Worm (Caenorhabditis elegans) whole organism, L3 larva: ENCODE data around the gene Y68A4A.10.

Source experiments
- ZK546.5 ChIP-seq: sonication (generic microtip); optimal IDR thresholded peaks from 2 replicates; lab custom pipeline; 2017; ENCODE audit warnings: missing biosample characterization, missing genetic modification characterization
- aly-2 ChIP-seq: fragments of 150-350 bp; optimal IDR thresholded peaks from 2 replicates; lab custom pipeline; 2014; ENCODE audit warnings: missing biosample characterization, missing genetic modification characterization
- ceh-16 ChIP-seq: sonication (generic microtip); optimal IDR thresholded peaks from 2 replicates; lab custom pipeline; 2017; ENCODE audit warnings: missing biosample characterization, missing genetic modification characterization
- ceh-28 ChIP-seq: fragments of 150-350 bp; optimal IDR thresholded peaks from 2 replicates; lab custom pipeline; 2014; ENCODE audit warnings: missing biosample characterization, missing genetic modification reagents, missing genetic modification characterization
- ceh-82 ChIP-seq: fragments of 150-350 bp; optimal IDR thresholded peaks from 2 replicates; lab custom pipeline; 2014; ENCODE audit warnings: missing biosample characterization, missing genetic modification characterization
- ceh-9 ChIP-seq: sonication (generic microtip); optimal IDR thresholded peaks from 2 replicates; lab custom pipeline; 2018; ENCODE audit warnings: missing biosample characterization, missing genetic modification characterization
- daf-12 ChIP-seq: fragments of 150-350 bp; optimal IDR thresholded peaks from 2 replicates; lab custom pipeline; 2014; ENCODE audit warnings: missing biosample characterization, missing genetic modification reagents, missing genetic modification characterization
- egl-27 ChIP-seq: sonication (generic microtip); optimal IDR thresholded peaks from 4 replicates; lab custom pipeline; 2017; ENCODE audit warnings: missing biosample characterization, missing genetic modification reagents, missing genetic modification characterization
- egl-5 ChIP-seq: fragments of 150-350 bp; optimal IDR thresholded peaks from 2 replicates; lab custom pipeline; 2017; ENCODE audit warnings: missing biosample characterization, missing genetic modification reagents, missing genetic modification characterization, inconsistent platforms
- elt-2 ChIP-seq: sonication (generic microtip); optimal IDR thresholded peaks from 2 replicates; lab custom pipeline; 2016; ENCODE audit warnings: missing genetic modification reagents, mild to moderate bottlenecking, missing genetic modification characterization, missing compliant biosample characterization
- elt-3 ChIP-seq, 3 experiments: fragments of 150-350 bp in 1 of 3; sonication (generic microtip) in 2 of 3; optimal IDR thresholded peaks; 2 replicates in 2 of 3; 4 replicates in 1 of 3; lab custom pipeline; 2014 to 2017; ENCODE audit warnings: missing biosample characterization in 3 of 3, missing genetic modification characterization in 3 of 3
- eor-1 ChIP-seq, 2 experiments: fragments of 150-350 bp; optimal IDR thresholded peaks; 2 replicates each; lab custom pipeline; 2014 to 2018; ENCODE audit warnings: missing biosample characterization in 2 of 2, missing genetic modification characterization in 2 of 2
- fkh-10 ChIP-seq: sonication (generic microtip); optimal IDR thresholded peaks from 2 replicates; lab custom pipeline; 2017; ENCODE audit warnings: missing biosample characterization, missing genetic modification reagents, missing genetic modification characterization
- fos-1 ChIP-seq: fragments of 150-350 bp; optimal IDR thresholded peaks from 2 replicates; lab custom pipeline; 2014; ENCODE audit warnings: missing biosample characterization, missing genetic modification characterization
- hmg-11 ChIP-seq: sonication (generic microtip); optimal IDR thresholded peaks from 2 replicates; lab custom pipeline; 2016; ENCODE audit warnings: missing genetic modification characterization, missing compliant biosample characterization
- jun-1 ChIP-seq: fragments of 150-350 bp; optimal IDR thresholded peaks from 2 replicates; lab custom pipeline; 2014; ENCODE audit warnings: missing biosample characterization, missing genetic modification reagents, missing genetic modification characterization
- lin-39 ChIP-seq: fragments of 150-350 bp; optimal IDR thresholded peaks from 2 replicates; lab custom pipeline; 2018; ENCODE audit warnings: missing biosample characterization, missing genetic modification reagents, missing genetic modification characterization
- lsy-12 ChIP-seq: sonication (generic microtip); optimal IDR thresholded peaks from 2 replicates; lab custom pipeline; 2016; ENCODE audit warnings: mild to moderate bottlenecking, missing genetic modification characterization, missing compliant biosample characterization
- mdl-1 ChIP-seq: fragments of 150-350 bp; optimal IDR thresholded peaks from 2 replicates; lab custom pipeline; 2014; ENCODE audit warnings: missing biosample characterization, missing genetic modification characterization
- nfya-1 ChIP-seq: sonication (generic microtip); optimal IDR thresholded peaks from 2 replicates; lab custom pipeline; 2017; ENCODE audit warnings: missing genetic modification characterization, mild to moderate bottlenecking, missing compliant biosample characterization, antibody characterized with exemption, moderate library complexity; ENCODE audit not compliant: insufficient read depth
- nhr-11 ChIP-seq: fragments of 150-350 bp; optimal IDR thresholded peaks from 2 replicates; lab custom pipeline; 2014; ENCODE audit warnings: missing biosample characterization, missing genetic modification characterization
- nhr-12 ChIP-seq: fragments of 150-350 bp; optimal IDR thresholded peaks from 2 replicates; lab custom pipeline; 2014; ENCODE audit warnings: missing biosample characterization, missing genetic modification characterization
- nhr-23 ChIP-seq: fragments of 150-350 bp; optimal IDR thresholded peaks from 2 replicates; lab custom pipeline; 2014; ENCODE audit warnings: missing biosample characterization, missing genetic modification reagents, missing genetic modification characterization
- nhr-237 ChIP-seq: fragments of 150-350 bp; optimal IDR thresholded peaks from 2 replicates; lab custom pipeline; 2014; ENCODE audit warnings: missing biosample characterization, missing genetic modification characterization
- nhr-25 ChIP-seq: sonication (generic microtip); optimal IDR thresholded peaks from 2 replicates; lab custom pipeline; 2017; ENCODE audit warnings: missing biosample characterization, missing genetic modification characterization
- nhr-28 ChIP-seq: fragments of 150-350 bp; optimal IDR thresholded peaks from 2 replicates; lab custom pipeline; 2014; ENCODE audit warnings: missing biosample characterization, missing genetic modification characterization
- nhr-77 ChIP-seq: fragments of 150-350 bp; optimal IDR thresholded peaks from 2 replicates; lab custom pipeline; 2014; ENCODE audit warnings: missing biosample characterization, missing genetic modification characterization
- pqm-1 ChIP-seq: fragments of 150-350 bp; optimal IDR thresholded peaks from 2 replicates; lab custom pipeline; 2017; ENCODE audit warnings: missing biosample characterization, missing genetic modification characterization, inconsistent platforms
- sea-2 ChIP-seq: fragments of 150-350 bp; sonication (generic microtip); optimal IDR thresholded peaks from 4 replicates; lab custom pipeline; 2014; ENCODE audit warnings: missing biosample characterization, missing genetic modification reagents, missing genetic modification characterization
- skn-1 ChIP-seq: fragments of 150-350 bp; optimal IDR thresholded peaks from 2 replicates; lab custom pipeline; 2014; ENCODE audit warnings: missing biosample characterization, missing genetic modification characterization
- tbx-2 ChIP-seq: sonication (generic microtip); optimal IDR thresholded peaks from 2 replicates; lab custom pipeline; 2016; ENCODE audit warnings: mild to moderate bottlenecking, missing genetic modification characterization, missing compliant biosample characterization
- unc-39 ChIP-seq: sonication (generic microtip); optimal IDR thresholded peaks from 4 replicates; lab custom pipeline; 2017; ENCODE audit warnings: missing biosample characterization, missing genetic modification characterization
- unc-62 ChIP-seq: fragments of 150-350 bp; sonication (generic microtip); optimal IDR thresholded peaks from 4 replicates; lab custom pipeline; 2014; ENCODE audit warnings: missing biosample characterization, missing genetic modification reagents, missing genetic modification characterization
- ztf-11 ChIP-seq: fragments of 150-350 bp; optimal IDR thresholded peaks from 2 replicates; lab custom pipeline; 2014; ENCODE audit warnings: missing biosample characterization, missing genetic modification characterization

Gene Y68A4A.10

DNA sequence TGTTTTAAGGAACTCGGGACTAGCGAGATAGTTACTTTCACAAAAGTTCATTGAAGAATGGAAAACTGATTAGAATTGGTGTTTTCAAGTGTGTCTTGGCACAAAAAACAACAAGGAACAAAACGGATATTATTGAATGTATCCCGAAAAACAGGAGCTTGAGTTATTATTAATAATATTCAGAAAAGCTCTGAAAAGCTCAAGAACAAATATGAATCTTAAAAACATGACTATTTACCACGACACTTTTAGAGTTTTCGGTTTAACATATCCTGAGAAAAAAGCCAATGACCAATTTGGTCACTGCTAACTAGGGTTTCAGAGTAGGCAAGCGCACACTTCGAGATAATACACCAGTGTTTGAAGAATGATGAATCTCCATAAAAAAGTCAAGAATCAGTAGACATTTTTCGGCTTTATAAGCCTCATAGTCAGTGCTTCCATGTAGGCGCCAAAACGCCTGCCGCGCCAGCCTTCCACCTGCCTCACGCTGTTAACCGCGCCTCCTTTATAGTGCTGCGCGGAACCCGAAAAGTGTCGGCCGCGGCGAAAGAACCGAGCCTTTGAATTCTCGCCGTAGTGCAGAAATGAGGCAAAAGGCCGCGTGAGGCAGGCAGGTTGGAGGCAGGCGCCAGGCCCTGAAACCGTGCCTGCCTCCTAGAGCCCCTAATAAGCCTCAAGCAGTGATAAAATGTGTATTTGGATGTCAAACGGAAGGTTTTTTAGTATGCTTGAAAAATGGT, 10.2 kb downstream of the Y68A4A.10 start, which contains the start of gene srh-236:
Gene srh-236 (minus strand): TSS at position 51 of the 743 bp plus-strand sequence.
- TF ChIP-seq ceh-28 = no peak
- TF ChIP-seq fkh-10 (GFP tag; lab: Kevin White, UChicago) = no peak
- TF ChIP-seq nhr-77 (tag; lab: Kevin White, UChicago) = no peak
- TF ChIP-seq egl-27 (tag; lab: Kevin White, UChicago) = no peak
- no peak for TF ChIP-seq unc-62

DNA sequence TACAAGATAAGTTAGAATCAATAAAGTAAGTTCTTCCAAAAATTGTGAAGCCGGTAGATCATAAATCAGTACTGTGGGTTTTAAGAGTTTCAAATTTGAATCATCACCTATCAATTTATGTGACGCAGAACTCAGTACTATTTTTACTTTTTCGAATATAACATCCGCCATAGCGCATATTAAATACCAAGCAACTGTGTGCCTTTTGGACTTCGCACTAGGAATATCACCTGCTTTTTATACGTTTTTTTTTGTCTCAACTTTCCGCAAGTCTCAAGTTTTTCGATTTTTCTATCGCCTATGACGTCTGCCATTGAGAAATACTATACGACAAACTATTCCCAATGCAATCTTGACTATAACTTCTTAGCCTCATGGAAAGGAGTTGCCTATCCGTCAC, 10.8 kb downstream of the Y68A4A.10 start, which contains the start of gene srh-113:
Gene srh-113 (plus strand): TSS at position 301 of the 400 bp plus-strand sequence.
- TF ChIP-seq ztf-11 (no peak), pqm-1 (no peak), eor-1 (tag; optimal IDR thresholded peaks at IDR 0.05; lab: Kevin White, UChicago) (no peak), daf-12 (tag; lab: Kevin White, UChicago) (no peak), jun-1 (no peak), egl-27 (tag; lab: Kevin White, UChicago) (no peak), ceh-16 (tag; lab: Kevin White, UChicago) (no peak), nhr-12 (tag; lab: Kevin White, UChicago) (no peak), fos-1 (tag; lab: Kevin White, UChicago) (no peak), elt-2 (tag; lab: Kevin White, UChicago) (no peak)

DNA sequence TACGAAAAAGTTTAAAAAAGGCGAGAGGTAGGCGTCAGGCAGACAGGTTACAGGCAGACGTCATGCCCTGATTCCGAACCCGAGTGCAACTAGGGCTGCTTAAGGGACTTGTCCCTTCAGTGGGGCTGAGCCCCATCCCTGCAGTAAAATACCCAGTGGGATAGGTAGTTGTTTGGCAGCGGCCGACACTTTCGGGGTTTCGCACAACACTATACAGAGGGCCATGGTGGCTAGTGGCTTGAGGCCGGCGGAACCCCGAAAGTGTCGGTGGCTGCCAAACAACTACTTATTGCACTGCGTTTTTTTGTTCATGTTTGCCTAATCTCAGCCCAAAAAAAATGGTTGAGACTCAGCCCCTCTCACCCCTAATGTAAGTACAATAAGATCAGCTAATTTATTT, 13.7 kb downstream of the Y68A4A.10 start:
- TF ChIP-seq eor-1 (tag; optimal IDR thresholded peaks at IDR 0.05; lab: Kevin White, UChicago) = no peak
- TF ChIP-seq ceh-9 (tag; lab: Kevin White, UChicago) = no peak
- no peak for TF ChIP-seq fos-1 (tag; lab: Kevin White, UChicago)
- TF ChIP-seq nhr-28 (tag; lab: Kevin White, UChicago) = no peak
- no peak for TF ChIP-seq nfya-1
- no peak for TF ChIP-seq pqm-1
- TF ChIP-seq jun-1 = no peak
- no peak for TF ChIP-seq unc-62
- TF ChIP-seq egl-5 (tag; lab: Kevin White, UChicago) = no peak
- TF ChIP-seq mdl-1 = no peak
- TF ChIP-seq nhr-237 (tag; lab: Kevin White, UChicago) = no peak
- TF ChIP-seq hmg-11 (tag; lab: Kevin White, UChicago) = no peak
- no peak for TF ChIP-seq unc-39 (tag; lab: Kevin White, UChicago)
- TF ChIP-seq lin-39 = no peak
- TF ChIP-seq skn-1 (tag; lab: Kevin White, UChicago) = no peak
- no peak for TF ChIP-seq ceh-82
- TF ChIP-seq tbx-2 (tag; lab: Kevin White, UChicago) = no peak

DNA sequence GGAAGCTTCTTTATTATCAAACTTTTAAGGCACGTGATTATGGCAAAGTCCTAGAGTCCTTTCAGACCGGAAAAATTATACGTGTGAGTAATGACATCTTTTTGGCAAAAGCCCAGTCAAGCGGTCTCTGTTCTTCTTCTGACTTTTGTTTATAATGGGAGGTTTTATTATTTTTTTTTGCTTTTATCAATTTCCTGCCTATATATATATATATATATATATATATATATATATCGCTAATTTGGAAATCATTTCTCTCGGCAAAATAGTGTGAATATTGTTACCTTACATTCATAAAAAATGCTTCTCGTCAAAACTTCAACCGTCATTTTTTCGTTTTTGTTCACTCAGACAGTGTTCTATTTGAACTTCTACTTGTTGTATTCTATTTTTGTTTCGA, 15.7 kb downstream of the Y68A4A.10 start, which contains the start of gene srbc-62:
Gene srbc-62 (plus strand): TSS at position 301 of the 400 bp plus-strand sequence.
- no peak for TF ChIP-seq aly-2 (tag; lab: Kevin White, UChicago)
- TF ChIP-seq elt-3 (tag; optimal IDR thresholded peaks at IDR 0.05; lab: Kevin White, UChicago) = no peak
- no peak for TF ChIP-seq tbx-2 (tag; lab: Kevin White, UChicago)
- no peak for TF ChIP-seq nhr-23 (tag; lab: Kevin White, UChicago)
- TF ChIP-seq egl-5 (tag; lab: Kevin White, UChicago) = no peak
- no peak for TF ChIP-seq nhr-11
- no peak for TF ChIP-seq hmg-11 (tag; lab: Kevin White, UChicago)
- no peak for TF ChIP-seq nhr-25
- no peak for TF ChIP-seq ZK546.5
- TF ChIP-seq unc-62 = no peak
- TF ChIP-seq fos-1 (tag; lab: Kevin White, UChicago) = no peak
- TF ChIP-seq, all 47 proteins: peak for 0

DNA sequence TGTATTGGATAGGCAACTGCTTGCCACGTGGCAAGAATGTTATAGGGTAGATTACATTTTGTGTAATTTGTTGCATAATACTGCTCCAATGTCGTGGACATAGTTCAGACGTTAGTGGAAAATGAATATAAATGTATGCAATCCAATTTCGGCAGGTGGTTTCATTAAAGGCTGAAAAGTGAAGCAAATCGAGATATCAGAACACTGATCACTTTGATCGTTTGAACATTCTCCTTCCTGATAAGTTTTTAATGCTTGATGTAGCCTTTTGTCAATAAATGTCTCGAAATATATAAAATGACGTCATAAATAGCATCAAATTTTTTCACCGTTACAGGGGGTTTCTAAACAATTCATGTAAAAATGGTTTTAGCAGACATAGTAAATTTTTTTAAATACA, 18.4 kb downstream of the Y68A4A.10 start, which contains the start of gene srh-109:
Gene srh-109 (minus strand): TSS at position 101 of the 400 bp plus-strand sequence.
- TF ChIP-seq hmg-11 (tag; lab: Kevin White, UChicago) = no peak
- no peak for TF ChIP-seq lsy-12
- TF ChIP-seq tbx-2 (tag; lab: Kevin White, UChicago) = no peak
- TF ChIP-seq nhr-28 (tag; lab: Kevin White, UChicago) = no peak
- TF ChIP-seq unc-62 = no peak
- TF ChIP-seq ceh-28 = no peak
- no peak for TF ChIP-seq nhr-11
- no peak for TF ChIP-seq egl-5 (tag; lab: Kevin White, UChicago)
- no peak for TF ChIP-seq ztf-11
- no peak for TF ChIP-seq ceh-82
- TF ChIP-seq sea-2 (GFP tag; lab: Kevin White, UChicago) = no peak
- no peak for TF ChIP-seq eor-1 (tag; optimal IDR thresholded peaks at IDR 0.05; lab: Kevin White, UChicago)
